Worm (Caenorhabditis elegans) whole organism, L1 larva: ENCODE measurements around the gene pir-1.

ENCODE experiments used
- alr-1 ChIP-seq: fragments of 200-800 bp; sonication (Bioruptor generic); optimal IDR thresholded peaks from 2 replicates; lab custom pipeline; 2018; ENCODE audit warnings: borderline replicate concordance, mild to moderate bottlenecking, missing genetic modification characterization, missing compliant biosample characterization
- aly-2 ChIP-seq: fragments of 150-350 bp; optimal IDR thresholded peaks from 2 replicates; lab custom pipeline; 2014; ENCODE audit warnings: missing biosample characterization, missing genetic modification characterization
- elt-3 ChIP-seq, 6 experiments: fragments of 150-350 bp in 1 of 6; sonication (generic microtip); optimal IDR thresholded peaks; 2 replicates each; lab custom pipeline; 2017 to 2018; ENCODE audit warnings: missing biosample characterization in 6 of 6, missing genetic modification characterization in 6 of 6, inconsistent platforms in 1 of 6
- fkh-10 ChIP-seq: sonication (generic microtip); optimal IDR thresholded peaks from 2 replicates; lab custom pipeline; 2017; ENCODE audit warnings: missing biosample characterization, missing genetic modification reagents, missing genetic modification characterization
- fkh-4 ChIP-seq: sonication (generic microtip); optimal IDR thresholded peaks from 2 replicates; lab custom pipeline; 2016; ENCODE audit warnings: missing compliant biosample characterization, missing genetic modification characterization, borderline replicate concordance
- fos-1 ChIP-seq: fragments of 150-350 bp; optimal IDR thresholded peaks from 2 replicates; lab custom pipeline; 2014; ENCODE audit warnings: missing biosample characterization, missing genetic modification characterization
- mdl-1 ChIP-seq, 2 experiments: fragments of 150-350 bp; optimal IDR thresholded peaks; 2 replicates each; lab custom pipeline; 2014 to 2017; ENCODE audit warnings: missing biosample characterization in 2 of 2, missing genetic modification characterization in 2 of 2, inconsistent platforms in 1 of 2
- nhr-71 ChIP-seq: sonication (generic microtip); optimal IDR thresholded peaks from 2 replicates; lab custom pipeline; 2016; ENCODE audit warnings: mild to moderate bottlenecking, missing genetic modification characterization, moderate library complexity, missing compliant biosample characterization
- unc-62 ChIP-seq: fragments of 150-350 bp; optimal IDR thresholded peaks from 2 replicates; lab custom pipeline; 2014; ENCODE audit warnings: missing biosample characterization, missing genetic modification reagents, missing genetic modification characterization
- unc-86 ChIP-seq: sonication (generic microtip); optimal IDR thresholded peaks from 2 replicates; lab custom pipeline; 2016; ENCODE audit warnings: missing genetic modification characterization, missing compliant biosample characterization
- xbp-1 ChIP-seq: sonication (generic microtip); optimal IDR thresholded peaks from 2 replicates; lab custom pipeline; 2016; ENCODE audit warnings: missing genetic modification characterization, missing compliant biosample characterization
- ztf-4 ChIP-seq: fragments of 150-350 bp; optimal IDR thresholded peaks from 2 replicates; lab custom pipeline; 2014; ENCODE audit warnings: missing biosample characterization, missing genetic modification characterization

ce11 chrII:9137803-9138202 is 39.3 kb upstream of the pir-1 start, which contains the start of gene C16D2.3:
- TF ChIP-seq unc-86 (tag; lab: Kevin White, UChicago) (no peak), mdl-1 (tag; optimal IDR thresholded peaks at IDR 0.05; lab: Kevin White, UChicago) (no peak), fos-1 (tag; lab: Kevin White, UChicago) (no peak), fkh-10 (GFP tag; lab: Kevin White, UChicago) (no peak), aly-2 (tag; lab: Kevin White, UChicago) (no peak), xbp-1 (tag; lab: Kevin White, UChicago) (no peak), elt-3 (tag; optimal IDR thresholded peaks at IDR 0.05; lab: Kevin White, UChicago) (no peak), ztf-4 (tag; lab: Kevin White, UChicago) (no peak), unc-62 (GFP tag; lab: Kevin White, UChicago) (no peak), nhr-71 (tag; lab: Kevin White, UChicago) (no peak), alr-1 (tag; lab: Kevin White, UChicago) (no peak), fkh-4 (tag; lab: Kevin White, UChicago) (no peak)
